Worm (Caenorhabditis elegans) whole organism, L1 larva: ENCODE results near the gene nca-2.

ENCODE experiments used
- C04F5.9 ChIP-seq: sonication (generic microtip); optimal IDR thresholded peaks from 2 replicates; lab custom pipeline; 2016; ENCODE audit warnings: missing genetic modification characterization, missing compliant biosample characterization
- Y116A8C.19 ChIP-seq: sonication (generic microtip); optimal IDR thresholded peaks from 2 replicates; lab custom pipeline; 2016; ENCODE audit warnings: missing compliant biosample characterization, missing genetic modification characterization, borderline replicate concordance
- aha-1 ChIP-seq: fragments of 150-350 bp; optimal IDR thresholded peaks from 2 replicates; lab custom pipeline; 2014; ENCODE audit warnings: missing biosample characterization, missing genetic modification characterization
- aly-2 ChIP-seq: fragments of 150-350 bp; optimal IDR thresholded peaks from 2 replicates; lab custom pipeline; 2014; ENCODE audit warnings: missing biosample characterization, missing genetic modification characterization
- ama-1 ChIP-seq: fragments of 150-350 bp; optimal IDR thresholded peaks from 2 replicates; lab custom pipeline; 2014
- ceh-63 ChIP-seq: fragments of 200-800 bp; sonication (Bioruptor generic); optimal IDR thresholded peaks from 2 replicates; lab custom pipeline; 2018; ENCODE audit warnings: mild to moderate bottlenecking, missing genetic modification characterization, missing compliant biosample characterization
- ceh-8 ChIP-seq: fragments of 200-800 bp; sonication (Bioruptor generic); optimal IDR thresholded peaks from 2 replicates; lab custom pipeline; 2018; ENCODE audit warnings: mild to moderate bottlenecking, missing genetic modification characterization, moderate library complexity, missing compliant biosample characterization
- ceh-82 ChIP-seq, 3 experiments: fragments of 150-350 bp in 1 of 3; sonication (generic microtip) in 2 of 3; optimal IDR thresholded peaks; 2 replicates each; lab custom pipeline; 2014 to 2017; ENCODE audit warnings: missing biosample characterization in 3 of 3, missing genetic modification characterization in 3 of 3
- ceh-88 ChIP-seq: fragments of 200-800 bp; sonication (Bioruptor generic); IDR thresholded peaks from 2 replicates; pipeline ENCODE4 v1.3.6; 2022; ENCODE audit warnings: missing genetic modification characterization, missing compliant biosample characterization
- ceh-90 ChIP-seq: sonication (generic microtip); optimal IDR thresholded peaks from 2 replicates; lab custom pipeline; 2016; ENCODE audit warnings: missing genetic modification characterization, missing compliant biosample characterization
- dpl-1 ChIP-seq, 3 experiments: fragments of 150-350 bp in 2 of 3; sonication (generic microtip) in 1 of 3; optimal IDR thresholded peaks; 2 replicates each; lab custom pipeline; 2014 to 2017; ENCODE audit warnings: missing biosample characterization in 3 of 3, missing genetic modification characterization in 3 of 3, missing genetic modification reagents in 3 of 3
- efl-1 ChIP-seq, 4 experiments: fragments of 150-350 bp; optimal IDR thresholded peaks in 3 of 4; peaks in 1 of 4; 1 replicate in 1 of 4; 2 replicates in 3 of 4; lab custom pipeline; 2014; ENCODE audit warnings: missing biosample characterization in 2 of 4, missing genetic modification characterization in 2 of 4, missing genetic modification reagents in 2 of 4
- egl-27 ChIP-seq, 2 experiments: fragments of 150-350 bp in 1 of 2; sonication (generic microtip); optimal IDR thresholded peaks; 3 replicates each; lab custom pipeline; 2017 to 2018; ENCODE audit warnings: missing biosample characterization in 2 of 2, missing genetic modification characterization in 2 of 2, missing genetic modification reagents in 2 of 2
- elt-2 ChIP-seq: sonication (generic microtip); optimal IDR thresholded peaks from 2 replicates; lab custom pipeline; 2016; ENCODE audit warnings: missing genetic modification characterization, mild to moderate bottlenecking, inconsistent platforms, missing compliant biosample characterization, missing genetic modification reagents
- elt-3 ChIP-seq, 6 experiments: fragments of 150-350 bp in 1 of 6; sonication (generic microtip); optimal IDR thresholded peaks; 2 replicates each; lab custom pipeline; 2017 to 2018; ENCODE audit warnings: missing biosample characterization in 6 of 6, missing genetic modification characterization in 6 of 6, inconsistent platforms in 1 of 6
- fkh-4 ChIP-seq: sonication (generic microtip); optimal IDR thresholded peaks from 2 replicates; lab custom pipeline; 2016; ENCODE audit warnings: missing compliant biosample characterization, missing genetic modification characterization, borderline replicate concordance
- fkh-8 ChIP-seq: sonication (generic microtip); optimal IDR thresholded peaks from 2 replicates; lab custom pipeline; 2016; ENCODE audit warnings: mild to moderate bottlenecking, missing genetic modification characterization, missing compliant biosample characterization
- fos-1 ChIP-seq: fragments of 150-350 bp; optimal IDR thresholded peaks from 2 replicates; lab custom pipeline; 2014; ENCODE audit warnings: missing biosample characterization, missing genetic modification characterization
- hlh-4 ChIP-seq: sonication (generic microtip); optimal IDR thresholded peaks from 2 replicates; lab custom pipeline; 2016; ENCODE audit warnings: mild to moderate bottlenecking, missing genetic modification characterization, missing compliant biosample characterization
- hpl-2 ChIP-seq: fragments of 150-350 bp; optimal IDR thresholded peaks from 2 replicates; lab custom pipeline; 2014; ENCODE audit warnings: missing biosample characterization, missing genetic modification reagents, missing genetic modification characterization
- isw-1 ChIP-seq: fragments of 200-800 bp; sonication (Bioruptor generic); IDR thresholded peaks from 2 replicates; pipeline ENCODE4 v1.3.6; 2022; ENCODE audit warnings: missing genetic modification characterization, missing compliant biosample characterization
- lin-14 ChIP-seq: fragments of 200-800 bp; sonication (Bioruptor generic); optimal IDR thresholded peaks from 2 replicates; lab custom pipeline; 2018; ENCODE audit warnings: mild to moderate bottlenecking, missing genetic modification characterization, moderate library complexity, missing compliant biosample characterization
- lin-15B ChIP-seq: fragments of 150-350 bp; sonication (generic microtip); optimal IDR thresholded peaks from 3 replicates; lab custom pipeline; 2014; ENCODE audit warnings: missing biosample characterization, missing genetic modification characterization
- lin-39 ChIP-seq: fragments of 150-350 bp; optimal IDR thresholded peaks from 2 replicates; lab custom pipeline; 2014; ENCODE audit warnings: missing biosample characterization, missing genetic modification reagents, missing genetic modification characterization
- lsy-2 ChIP-seq, 2 experiments: fragments of 150-350 bp; optimal IDR thresholded peaks; 2 replicates each; lab custom pipeline; 2014; ENCODE audit warnings: missing biosample characterization in 2 of 2, missing genetic modification characterization in 2 of 2
- mdl-1 ChIP-seq, 2 experiments: fragments of 150-350 bp; optimal IDR thresholded peaks; 2 replicates each; lab custom pipeline; 2014 to 2017; ENCODE audit warnings: missing biosample characterization in 2 of 2, missing genetic modification characterization in 2 of 2, inconsistent platforms in 1 of 2
- mef-2 ChIP-seq: fragments of 150-350 bp; optimal IDR thresholded peaks from 2 replicates; lab custom pipeline; 2014; ENCODE audit warnings: missing biosample characterization, missing genetic modification characterization
- nhr-11 ChIP-seq: fragments of 150-350 bp; optimal IDR thresholded peaks from 2 replicates; lab custom pipeline; 2014; ENCODE audit warnings: missing biosample characterization, missing genetic modification characterization
- nhr-12 ChIP-seq: sonication (generic microtip); optimal IDR thresholded peaks from 2 replicates; lab custom pipeline; 2017; ENCODE audit warnings: missing biosample characterization, missing genetic modification characterization
- nhr-20 ChIP-seq: sonication (generic microtip); optimal IDR thresholded peaks from 2 replicates; lab custom pipeline; 2016; ENCODE audit warnings: mild to moderate bottlenecking, missing genetic modification characterization, missing compliant biosample characterization
- nhr-237 ChIP-seq: fragments of 150-350 bp; optimal IDR thresholded peaks from 2 replicates; lab custom pipeline; 2014; ENCODE audit warnings: missing biosample characterization, missing genetic modification characterization
- nhr-28 ChIP-seq: fragments of 150-350 bp; optimal IDR thresholded peaks from 2 replicates; lab custom pipeline; 2014; ENCODE audit warnings: missing biosample characterization, missing genetic modification characterization
- nhr-47 ChIP-seq: sonication (generic microtip); optimal IDR thresholded peaks from 2 replicates; lab custom pipeline; 2016; ENCODE audit warnings: mild to moderate bottlenecking, missing genetic modification characterization, moderate library complexity, missing compliant biosample characterization
- nhr-76 ChIP-seq: sonication (generic microtip); optimal IDR thresholded peaks from 2 replicates; lab custom pipeline; 2017; ENCODE audit warnings: missing biosample characterization, missing genetic modification characterization
- nhr-77 ChIP-seq: fragments of 150-350 bp; optimal IDR thresholded peaks from 2 replicates; lab custom pipeline; 2014; ENCODE audit warnings: missing biosample characterization, missing genetic modification characterization
- nhr-84 ChIP-seq: sonication (generic microtip); optimal IDR thresholded peaks from 2 replicates; lab custom pipeline; 2017; ENCODE audit warnings: missing biosample characterization, missing genetic modification characterization
- nhr-85 ChIP-seq: sonication (generic microtip); peaks from one replicate; lab custom pipeline; 2016; ENCODE audit warnings: missing genetic modification characterization, inconsistent platforms, missing compliant biosample characterization
- pax-3 ChIP-seq: fragments of 200-800 bp; sonication (Bioruptor generic); optimal IDR thresholded peaks from 2 replicates; lab custom pipeline; 2018; ENCODE audit warnings: mild to moderate bottlenecking, missing genetic modification characterization, moderate library complexity, missing compliant biosample characterization
- pqm-1 ChIP-seq: sonication (generic microtip); optimal IDR thresholded peaks from 3 replicates; lab custom pipeline; 2017; ENCODE audit warnings: missing biosample characterization, missing genetic modification characterization
- rnt-1 ChIP-seq: sonication (generic microtip); optimal IDR thresholded peaks from 2 replicates; lab custom pipeline; 2016; ENCODE audit warnings: mild to moderate bottlenecking, missing genetic modification characterization, moderate library complexity, missing compliant biosample characterization
- skn-1 ChIP-seq: fragments of 150-350 bp; optimal IDR thresholded peaks from 2 replicates; lab custom pipeline; 2014; ENCODE audit warnings: missing biosample characterization, missing genetic modification characterization
- sox-4 ChIP-seq: sonication (generic microtip); optimal IDR thresholded peaks from 2 replicates; lab custom pipeline; 2016; ENCODE audit warnings: missing genetic modification characterization, missing compliant biosample characterization
- sptf-1 ChIP-seq: fragments of 150-350 bp; optimal IDR thresholded peaks from 2 replicates; lab custom pipeline; 2014; ENCODE audit warnings: missing biosample characterization, missing genetic modification characterization
- swsn-7 ChIP-seq: sonication (generic microtip); optimal IDR thresholded peaks from 2 replicates; lab custom pipeline; 2016; ENCODE audit warnings: missing genetic modification characterization, missing compliant biosample characterization
- tbx-2 ChIP-seq: sonication (generic microtip); optimal IDR thresholded peaks from 2 replicates; lab custom pipeline; 2016; ENCODE audit warnings: missing genetic modification characterization, missing compliant biosample characterization
- tlp-1 ChIP-seq: fragments of 150-350 bp; optimal IDR thresholded peaks from 2 replicates; lab custom pipeline; 2014; ENCODE audit warnings: missing biosample characterization, missing genetic modification characterization
- unc-130 ChIP-seq: fragments of 150-350 bp; optimal IDR thresholded peaks from 2 replicates; lab custom pipeline; 2017; ENCODE audit warnings: missing biosample characterization, missing genetic modification characterization, inconsistent platforms
- unc-30 ChIP-seq: sonication (generic microtip); optimal IDR thresholded peaks from 2 replicates; lab custom pipeline; 2017; ENCODE audit warnings: missing biosample characterization, missing genetic modification characterization
- unc-62 ChIP-seq: fragments of 150-350 bp; optimal IDR thresholded peaks from 2 replicates; lab custom pipeline; 2014; ENCODE audit warnings: missing biosample characterization, missing genetic modification reagents, missing genetic modification characterization
- unc-86 ChIP-seq: sonication (generic microtip); optimal IDR thresholded peaks from 2 replicates; lab custom pipeline; 2016; ENCODE audit warnings: missing genetic modification characterization, missing compliant biosample characterization
- unc-98 ChIP-seq: fragments of 200-800 bp; sonication (Bioruptor generic); IDR thresholded peaks from 2 replicates; pipeline ENCODE4 v1.3.6; 2022; ENCODE audit warnings: missing genetic modification characterization, missing compliant biosample characterization
- xbp-1 ChIP-seq: sonication (generic microtip); optimal IDR thresholded peaks from 2 replicates; lab custom pipeline; 2016; ENCODE audit warnings: missing genetic modification characterization, missing compliant biosample characterization
- zag-1 ChIP-seq: fragments of 150-350 bp; optimal IDR thresholded peaks from 2 replicates; lab custom pipeline; 2014; ENCODE audit warnings: missing biosample characterization, missing genetic modification characterization
- ztf-4 ChIP-seq: fragments of 150-350 bp; optimal IDR thresholded peaks from 2 replicates; lab custom pipeline; 2014; ENCODE audit warnings: missing biosample characterization, missing genetic modification characterization

The nca-2 gene

DNA sequence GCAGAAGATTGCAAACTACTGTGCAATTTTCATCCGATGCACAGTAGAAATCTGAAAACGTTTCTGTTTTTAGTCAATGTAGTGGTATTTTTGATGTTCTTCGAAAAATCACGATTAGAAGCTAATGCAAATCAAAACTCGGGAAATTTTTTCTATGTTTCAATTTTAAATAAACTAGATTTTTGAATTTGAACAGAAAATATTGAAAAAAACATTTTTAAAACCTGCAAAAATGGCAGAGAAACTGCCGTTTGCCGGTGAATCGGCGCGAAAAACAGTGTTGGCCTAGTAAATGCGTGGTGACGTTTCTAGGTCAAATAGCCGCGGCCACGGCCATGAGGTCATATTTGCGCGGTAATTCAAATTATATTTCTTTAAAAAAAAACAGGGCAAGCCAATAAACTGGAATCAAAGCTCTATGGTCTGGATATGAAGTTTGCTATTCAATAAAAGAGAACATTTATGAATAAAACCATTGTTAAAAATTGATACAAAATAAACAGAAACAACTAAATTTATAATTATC lies 35.2 kb upstream of the nca-2 start, which contains the start of gene set-2 (continued):
- TF ChIP-seq nhr-85 (tag; lab: Kevin White, UChicago) (peak; percentile 87), unc-62 (GFP tag; lab: Kevin White, UChicago) (no peak), lin-14 (GFP tag; lab: Kevin White, UChicago) (peak; percentile 63), rnt-1 (tag; lab: Kevin White, UChicago) (peak; percentile 97), pax-3 (peak; percentile 78), unc-130 (no peak), egl-27 (tag; optimal IDR thresholded peaks at IDR 0.05; lab: Kevin White, UChicago) (no peak), isw-1 (GFP tag; lab: Robert Waterston, UW) (peak; percentile 70), nhr-76 (no peak), fkh-8 (tag; lab: Kevin White, UChicago) (peak; percentile 62), elt-3 (tag; optimal IDR thresholded peaks at IDR 0.05; lab: Kevin White, UChicago) (no peak), tbx-2 (tag; lab: Kevin White, UChicago) (peak; percentile 85), ztf-4 (tag; lab: Kevin White, UChicago) (no peak), nhr-28 (tag; lab: Kevin White, UChicago) (no peak), nhr-84 (tag; lab: Kevin White, UChicago) (no peak), aly-2 (tag; lab: Kevin White, UChicago) (peak; percentile 44), sox-4 (tag; lab: Kevin White, UChicago) (peak; percentile 70), unc-30 (tag; lab: Kevin White, UChicago) (no peak), ceh-63 (GFP tag; lab: Kevin White, UChicago) (no peak), skn-1 (tag; lab: Kevin White, UChicago) (peak; percentile 54), lsy-2 (tag; optimal IDR thresholded peaks at IDR 0.05; lab: Kevin White, UChicago) (peak; percentile 62 to 76), hlh-4 (tag; lab: Kevin White, UChicago) (no peak), ceh-88 (GFP tag; lab: Robert Waterston, UW) (no peak), nhr-12 (tag; lab: Kevin White, UChicago) (no peak), Y116A8C.19 (tag; lab: Kevin White, UChicago) (peak; percentile 28), zag-1 (tag; lab: Kevin White, UChicago) (no peak), mdl-1 (tag; optimal IDR thresholded peaks at IDR 0.05; lab: Kevin White, UChicago) (no peak), tlp-1 (tag; lab: Kevin White, UChicago) (no peak), pqm-1 (tag; lab: Kevin White, UChicago) (no peak), nhr-11 (tag; lab: Kevin White, UChicago) (no peak), aha-1 (tag; lab: Kevin White, UChicago) (no peak), lin-15B (tag; lab: Kevin White, UChicago) (peak; percentile 73), unc-98 (GFP tag; lab: Robert Waterston, UW) (peak; percentile 81), efl-1 (optimal IDR thresholded peaks at IDR 0.05; lab: Kevin White, UChicago) (peak; percentile 93 to 95), efl-1 (GFP tag; optimal IDR thresholded peaks at IDR 0.05 in 1 of 2; lab: Kevin White, UChicago) (peak; percentile 93 to 99), hpl-2 (GFP tag; lab: Kevin White, UChicago) (no peak), xbp-1 (tag; lab: Kevin White, UChicago) (peak; percentile 75), lin-39 (tag; lab: Kevin White, UChicago) (no peak), ceh-8 (GFP tag; lab: Kevin White, UChicago) (no peak), unc-86 (tag; lab: Kevin White, UChicago) (peak; percentile 25), mef-2 (tag; lab: Kevin White, UChicago) (no peak), swsn-7 (tag; lab: Kevin White, UChicago) (peak; percentile 54), elt-2 (tag; lab: Kevin White, UChicago) (peak; percentile 1), ceh-90 (tag; lab: Kevin White, UChicago) (peak; percentile 91), sptf-1 (tag; lab: Kevin White, UChicago) (no peak), dpl-1 (GFP tag; optimal IDR thresholded peaks at IDR 0.05; lab: Kevin White, UChicago) (peak; percentile 87 to 93 (median 92)), nhr-77 (peak; percentile 30), nhr-47 (tag; lab: Kevin White, UChicago) (peak; percentile 81), nhr-20 (tag; lab: Kevin White, UChicago) (peak; percentile 65), ama-1 (lab: Kevin White, UChicago) (no peak), ceh-82 (tag; optimal IDR thresholded peaks at IDR 0.05; lab: Kevin White, UChicago) (peak; percentile 16 to 44 (median 27)), C04F5.9 (tag; lab: Kevin White, UChicago) (peak; percentile 47), fkh-4 (peak; percentile 79), fos-1 (tag; lab: Kevin White, UChicago) (no peak), nhr-237 (tag; lab: Kevin White, UChicago) (no peak)
